Fruit fly (Drosophila melanogaster) whole organism, adult: Measurements from ENCODE around the gene NdufA3.

Experiments
- CG11617 ChIP-seq: fragments of 200-800 bp; sonication (Bioruptor generic); optimal IDR thresholded peaks from 2 replicates; lab custom pipeline; 2017; ENCODE audit warnings: mild to moderate bottlenecking, missing biosample characterization, missing genetic modification reagents, missing genetic modification characterization
- CG12768 ChIP-seq: fragments of 200-800 bp; sonication (Bioruptor generic); optimal IDR thresholded peaks from 2 replicates; lab custom pipeline; 2017; ENCODE audit warnings: missing biosample characterization, missing genetic modification characterization, mild to moderate bottlenecking, moderate library complexity, missing genetic modification reagents
- CG14711 ChIP-seq: fragments of 200-800 bp; sonication (Bioruptor generic); optimal IDR thresholded peaks from 2 replicates; lab custom pipeline; 2018; ENCODE audit warnings: missing biosample characterization, mild to moderate bottlenecking, missing genetic modification characterization, moderate library complexity
- CG1620 ChIP-seq: fragments of 200-800 bp; sonication (Bioruptor generic); optimal IDR thresholded peaks from 2 replicates; lab custom pipeline; 2016; ENCODE audit warnings: missing biosample characterization, missing genetic modification characterization
- CG33017 ChIP-seq: fragments of 200-800 bp; sonication (Bioruptor generic); optimal IDR thresholded peaks from 2 replicates; lab custom pipeline; 2018; ENCODE audit warnings: missing biosample characterization, mild to moderate bottlenecking, missing genetic modification characterization, moderate library complexity
- CG5204 ChIP-seq: fragments of 200-800 bp; sonication (Bioruptor generic); optimal IDR thresholded peaks from 2 replicates; lab custom pipeline; 2016; ENCODE audit warnings: missing biosample characterization, missing genetic modification characterization
- CG7045 ChIP-seq: fragments of 200-800 bp; sonication (Bioruptor generic); optimal IDR thresholded peaks from 2 replicates; lab custom pipeline; 2017; ENCODE audit warnings: missing biosample characterization, mild to moderate bottlenecking, missing genetic modification characterization
- CG7101 ChIP-seq: fragments of 200-800 bp; sonication (Bioruptor generic); optimal IDR thresholded peaks from 2 replicates; lab custom pipeline; 2018; ENCODE audit warnings: missing biosample characterization, mild to moderate bottlenecking, missing genetic modification characterization, moderate library complexity
- Clk ChIP-seq: fragments of 200-800 bp; sonication (Bioruptor generic); optimal IDR thresholded peaks from 2 replicates; lab custom pipeline; 2017; ENCODE audit warnings: missing biosample characterization, missing genetic modification characterization
- Crg-1 ChIP-seq: fragments of 200-800 bp; sonication (Bioruptor generic); optimal IDR thresholded peaks from 2 replicates; lab custom pipeline; 2016; ENCODE audit warnings: missing biosample characterization, missing genetic modification characterization
- Hr96 ChIP-seq: fragments of 200-800 bp; sonication (Bioruptor generic); optimal IDR thresholded peaks from 2 replicates; lab custom pipeline; 2016; ENCODE audit warnings: missing biosample characterization, missing genetic modification characterization
- Mnt ChIP-seq: fragments of 200-800 bp; sonication (Bioruptor generic); optimal IDR thresholded peaks from 2 replicates; lab custom pipeline; 2016; ENCODE audit warnings: missing biosample characterization, mild to moderate bottlenecking, missing genetic modification characterization
- bab1 ChIP-seq: fragments of 200-800 bp; sonication (Bioruptor generic); optimal IDR thresholded peaks from 3 replicates; lab custom pipeline; 2019; ENCODE audit warnings: missing biosample characterization, mild to moderate bottlenecking, missing genetic modification characterization, moderate library complexity
- cic ChIP-seq: fragments of 200-800 bp; sonication (Bioruptor generic); optimal IDR thresholded peaks from 2 replicates; lab custom pipeline; 2017; ENCODE audit warnings: missing biosample characterization, mild to moderate bottlenecking, missing genetic modification characterization, moderate library complexity
- cnc ChIP-seq, 2 experiments: fragments of >200 bp; optimal IDR thresholded peaks; 2 replicates each; lab custom pipeline; 2017
- kay ChIP-seq: fragments of 200-800 bp; sonication (Bioruptor generic); peaks from one replicate; lab custom pipeline; 2016; ENCODE audit warnings: missing biosample characterization, missing genetic modification characterization, borderline replicate concordance
- ovo ChIP-seq: fragments of 200-800 bp; sonication (Bioruptor generic); optimal IDR thresholded peaks from 2 replicates; lab custom pipeline; 2016; ENCODE audit warnings: missing biosample characterization, missing genetic modification characterization
- pad ChIP-seq: fragments of 200-800 bp; sonication (Bioruptor generic); optimal IDR thresholded peaks from 3 replicates; lab custom pipeline; 2017; ENCODE audit warnings: missing biosample characterization, missing genetic modification characterization, mild to moderate bottlenecking, moderate library complexity, missing genetic modification reagents
- tj ChIP-seq: fragments of 200-800 bp; sonication (Bioruptor generic); optimal IDR thresholded peaks from 3 replicates; lab custom pipeline; 2017; ENCODE audit warnings: missing biosample characterization, mild to moderate bottlenecking, missing genetic modification characterization, moderate library complexity
- toe ChIP-seq: fragments of 200-800 bp; sonication (Bioruptor generic); optimal IDR thresholded peaks from 2 replicates; lab custom pipeline; 2016; ENCODE audit warnings: missing biosample characterization, missing genetic modification characterization

The NdufA3 gene

DNA sequence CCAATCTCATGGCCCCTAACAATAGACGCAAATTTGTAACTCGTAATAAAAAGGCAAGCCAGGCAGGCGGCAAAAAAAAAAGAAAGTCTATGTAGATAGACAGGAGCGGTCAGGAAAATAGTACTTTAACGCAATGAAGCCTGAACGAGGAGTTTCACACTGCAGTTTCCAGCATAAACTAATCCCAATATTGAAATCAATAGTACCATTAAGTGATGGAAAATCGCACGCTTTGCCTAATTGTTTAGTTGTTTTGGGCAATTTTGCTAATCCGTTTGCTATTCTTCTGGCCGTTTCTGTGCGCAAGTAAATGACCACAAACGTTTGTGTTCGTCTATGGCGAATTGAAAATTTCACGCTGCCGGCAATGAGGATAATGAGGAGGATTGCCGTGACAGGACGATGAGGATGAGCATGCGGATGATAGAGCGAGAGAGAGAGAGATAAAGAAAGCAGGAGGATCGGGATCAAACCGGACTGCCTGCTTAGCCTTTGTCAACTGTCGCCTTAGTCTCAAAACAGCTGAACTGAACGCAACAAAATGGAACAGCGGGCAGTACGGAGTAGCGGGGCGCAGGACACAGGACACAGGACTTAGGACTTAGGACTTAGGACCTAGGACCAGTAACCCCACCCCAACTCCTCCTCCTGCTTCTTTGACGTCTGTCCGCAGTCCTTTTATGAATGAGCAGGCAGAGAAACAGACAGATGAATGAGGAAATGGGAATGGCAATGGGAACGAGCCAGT is 32.4 kb downstream of the NdufA3 start:
- no peak for TF ChIP-seq bab1 (GFP tag; lab: Kevin White, UChicago)
- no peak for TF ChIP-seq CG14711
- no peak for TF ChIP-seq Mnt
- TF ChIP-seq ovo (GFP tag; lab: Kevin White, UChicago) = no peak
- no peak for TF ChIP-seq CG1620 (GFP tag; lab: Kevin White, UChicago)
- TF ChIP-seq CG5204 (GFP tag; lab: Kevin White, UChicago) = no peak

dm6 chrX:9122492-9122891 is 37.4 kb downstream of the NdufA3 start:
- TF ChIP-seq Crg-1 (GFP tag; lab: Kevin White, UChicago) = no peak
- TF ChIP-seq toe (GFP tag; lab: Kevin White, UChicago) = no peak
- no peak for TF ChIP-seq Clk (GFP tag; lab: Kevin White, UChicago)
- TF ChIP-seq CG12768 (GFP tag; lab: Kevin White, UChicago) = no peak
- no peak for TF ChIP-seq cnc (optimal IDR thresholded peaks at IDR 0.05; lab: Kevin White, UChicago)
- no peak for TF ChIP-seq CG14711
- TF ChIP-seq CG33017 (tag; lab: Kevin White, UChicago) = no peak
- no peak for TF ChIP-seq CG1620 (GFP tag; lab: Kevin White, UChicago)
- no peak for TF ChIP-seq bab1 (GFP tag; lab: Kevin White, UChicago)

DNA sequence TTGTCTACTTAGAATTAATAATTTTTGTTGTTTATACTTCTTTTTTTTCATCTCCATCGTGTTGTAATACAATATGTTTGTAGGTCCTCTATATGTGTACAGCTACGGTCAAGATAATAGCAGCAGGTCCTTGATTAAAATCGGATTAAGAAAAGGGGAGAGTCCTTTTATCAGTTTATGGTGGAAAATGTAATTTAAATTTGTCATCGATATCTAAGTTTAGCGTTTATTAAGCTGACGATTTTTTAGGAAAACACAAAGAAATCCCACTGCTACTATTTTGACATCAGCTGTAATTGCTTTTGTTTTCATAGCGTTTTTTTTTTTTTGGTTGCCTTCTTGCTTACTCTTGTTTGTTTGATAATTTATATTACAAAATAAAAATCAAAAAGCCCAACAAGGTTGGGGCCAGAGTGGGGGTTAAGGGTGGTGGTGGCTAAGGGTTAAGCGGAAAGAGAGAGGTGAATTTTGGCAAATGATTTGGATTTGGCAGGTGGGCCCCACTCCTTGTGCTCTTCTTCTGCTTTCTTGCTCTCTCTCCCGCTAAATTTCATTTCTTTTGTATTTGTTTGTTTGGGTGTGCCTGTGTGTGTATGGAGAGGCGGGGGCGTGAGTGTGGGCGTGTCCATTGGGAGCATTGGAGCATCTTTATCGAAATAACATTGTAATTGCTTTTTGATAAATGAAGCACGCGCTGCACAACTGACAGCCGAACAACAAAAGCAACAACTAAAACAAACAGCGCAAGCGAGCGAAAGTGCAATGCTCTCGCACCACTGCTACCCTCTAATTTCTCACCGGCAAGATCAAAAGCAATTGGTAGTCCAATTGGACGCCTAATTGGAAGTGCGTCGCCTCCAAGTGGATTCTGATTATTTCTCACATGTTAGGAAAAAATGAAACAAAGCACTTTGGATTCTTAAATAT is 38.8 kb downstream of the NdufA3 start:
- no peak for TF ChIP-seq Hr96 (GFP tag; lab: Kevin White, UChicago)
- no peak for TF ChIP-seq tj
- TF ChIP-seq CG14711 = peak; percentile 32
- no peak for TF ChIP-seq CG7101 (tag; lab: Kevin White, UChicago)
- no peak for TF ChIP-seq pad (GFP tag; lab: Kevin White, UChicago)
- TF ChIP-seq bab1 (GFP tag; lab: Kevin White, UChicago) = peak; percentile 17

- TF ChIP-seq Mnt (no peak), Clk (GFP tag; lab: Kevin White, UChicago) (no peak), Crg-1 (GFP tag; lab: Kevin White, UChicago) (no peak), CG11617 (no peak), tj (no peak), cic (GFP tag; lab: Kevin White, UChicago) (no peak), pad (GFP tag; lab: Kevin White, UChicago) (no peak), CG33017 (tag; lab: Kevin White, UChicago) (no peak), kay (GFP tag; lab: Kevin White, UChicago) (no peak), CG5204 (GFP tag; lab: Kevin White, UChicago) (no peak), cnc (optimal IDR thresholded peaks at IDR 0.05; lab: Kevin White, UChicago) (no peak), toe (GFP tag; lab: Kevin White, UChicago) (no peak)
Observed at dm6 chrX:9119671-9120364, 40.0 kb downstream of the NdufA3 start.

DNA sequence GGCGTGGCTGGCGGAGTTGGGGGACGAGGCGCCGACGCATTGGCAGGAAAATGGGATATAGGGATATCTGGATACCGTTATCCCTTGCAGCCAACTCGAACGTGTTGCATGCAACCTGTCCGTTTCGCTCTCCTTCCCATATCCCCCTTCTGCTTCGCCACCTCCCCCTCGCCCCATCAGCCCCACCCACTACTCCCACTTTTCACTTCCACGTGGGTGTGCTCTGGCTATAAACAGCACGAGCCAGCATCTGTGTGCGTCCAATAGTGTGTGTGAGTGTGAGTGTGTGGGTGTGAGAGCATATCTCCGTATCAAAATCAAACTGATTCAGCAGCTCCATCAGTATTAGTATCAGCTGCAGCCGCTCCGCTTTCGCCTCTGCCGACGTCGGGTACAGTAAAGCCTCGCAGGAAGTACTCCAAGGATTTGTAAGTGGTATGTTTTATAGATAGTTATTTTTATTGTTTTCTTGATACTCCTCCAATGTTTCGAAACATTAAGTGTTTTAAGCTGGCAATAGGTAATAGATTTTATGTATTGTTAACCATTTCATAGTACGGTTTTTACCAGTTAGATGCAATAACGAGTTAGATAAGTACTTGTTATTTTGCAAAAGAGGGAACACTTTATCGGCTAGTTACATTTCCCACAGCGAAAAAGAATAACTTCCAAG is 40.8 kb downstream of the NdufA3 start:
- TF ChIP-seq CG33017 (tag; lab: Kevin White, UChicago) = no peak
- TF ChIP-seq Crg-1 (GFP tag; lab: Kevin White, UChicago) = no peak
- TF ChIP-seq ovo (GFP tag; lab: Kevin White, UChicago) = no peak
- TF ChIP-seq toe (GFP tag; lab: Kevin White, UChicago) = no peak
- TF ChIP-seq Hr96 (GFP tag; lab: Kevin White, UChicago) = no peak
- no peak for TF ChIP-seq tj
- TF ChIP-seq Mnt = no peak
- no peak for TF ChIP-seq CG14711
- no peak for TF ChIP-seq pad (GFP tag; lab: Kevin White, UChicago)
- TF ChIP-seq kay (GFP tag; lab: Kevin White, UChicago) = no peak
- no peak for TF ChIP-seq CG1620 (GFP tag; lab: Kevin White, UChicago)
- TF ChIP-seq CG7101 (tag; lab: Kevin White, UChicago) = no peak
- TF ChIP-seq CG5204 (GFP tag; lab: Kevin White, UChicago) = no peak

dm6 chrX:9117831-9118230 is 42.0 kb downstream of the NdufA3 start:
- TF ChIP-seq pad (GFP tag; lab: Kevin White, UChicago) (no peak), Hr96 (GFP tag; lab: Kevin White, UChicago) (no peak), CG1620 (GFP tag; lab: Kevin White, UChicago) (no peak), CG5204 (GFP tag; lab: Kevin White, UChicago) (no peak), bab1 (GFP tag; lab: Kevin White, UChicago) (no peak), cnc (optimal IDR thresholded peaks at IDR 0.05; lab: Kevin White, UChicago) (no peak), CG14711 (no peak), Mnt (no peak), ovo (GFP tag; lab: Kevin White, UChicago) (no peak), CG7101 (tag; lab: Kevin White, UChicago) (no peak), toe (GFP tag; lab: Kevin White, UChicago) (no peak), Crg-1 (GFP tag; lab: Kevin White, UChicago) (no peak), tj (no peak), CG7045 (GFP tag; lab: Kevin White, UChicago) (no peak), CG12768 (GFP tag; lab: Kevin White, UChicago) (no peak), Clk (GFP tag; lab: Kevin White, UChicago) (no peak), cic (GFP tag; lab: Kevin White, UChicago) (no peak)
